Worm (Caenorhabditis elegans): Measurements from ENCODE around the gene mig-32.

ce11 chrIV:12089551-12089950, 2.5 kb downstream of the mig-32 start, which contains the start of gene F11A10.6:
- TF ChIP-seq unc-62 (GFP tag; optimal IDR thresholded peaks at IDR 0.05): no peak
- no peak for TF ChIP-seq ZK546.5 (tag; optimal IDR thresholded peaks at IDR 0.05)
- TF ChIP-seq dmd-4 (tag; optimal IDR thresholded peaks at IDR 0.05): no peak

All from whole organism, L2 larva.